Fruit fly (Drosophila melanogaster) whole organism, embryonic: Measurements from ENCODE around the gene Gr93a.
A peak's percentile ranks its signal among the peaks of the same experiment; 100 is the strongest.

Source experiments
- ATbp ChIP-seq: fragments of 200-800 bp; sonication (Bioruptor generic); optimal IDR thresholded peaks from 2 replicates; lab custom pipeline; 2017; ENCODE audit warnings: missing biosample characterization, mild to moderate bottlenecking, missing genetic modification characterization, missing genetic modification reagents
- Abd-B ChIP-seq: fragments of 200-800 bp; sonication (Bioruptor generic); optimal IDR thresholded peaks from 2 replicates; lab custom pipeline; 2018; ENCODE audit warnings: missing biosample characterization, mild to moderate bottlenecking, missing genetic modification characterization, moderate library complexity
- Aef1 ChIP-seq: fragments of 200-800 bp; sonication (Bioruptor generic); IDR thresholded peaks from 3 replicates; pipeline ENCODE4 v1.3.6; 2022; ENCODE audit warnings: missing biosample characterization, missing genetic modification characterization
- Atf-2 ChIP-seq: fragments of 200-800 bp; sonication (Bioruptor generic); optimal IDR thresholded peaks from 2 replicates; lab custom pipeline; 2016; ENCODE audit warnings: missing biosample characterization, missing genetic modification characterization
- Bgb ChIP-seq: fragments of 200-800 bp; sonication (Bioruptor generic); IDR thresholded peaks from 2 replicates; pipeline ENCODE4 v1.3.6; 2022; ENCODE audit warnings: missing biosample characterization, missing genetic modification characterization; ENCODE audit not compliant: partially characterized antibody
- CG10366 ChIP-seq: fragments of 200-800 bp; sonication (Bioruptor generic); IDR thresholded peaks from 2 replicates; pipeline ENCODE4 v1.3.6; 2022; ENCODE audit warnings: missing biosample characterization, missing genetic modification characterization
- CG10654 ChIP-seq: fragments of 200-800 bp; sonication (Bioruptor generic); optimal IDR thresholded peaks from 2 replicates; lab custom pipeline; 2016; ENCODE audit warnings: missing biosample characterization, missing genetic modification characterization
- CG12155 ChIP-seq: fragments of 200-800 bp; sonication (Bioruptor generic); optimal IDR thresholded peaks from 3 replicates; lab custom pipeline; 2016; ENCODE audit warnings: missing biosample characterization, missing genetic modification characterization
- CG13624 ChIP-seq: fragments of 200-800 bp; sonication (Bioruptor generic); optimal IDR thresholded peaks from 2 replicates; lab custom pipeline; 2016; ENCODE audit warnings: missing biosample characterization, missing genetic modification characterization
- CG1647 ChIP-seq: fragments of 200-800 bp; sonication (Bioruptor generic); optimal IDR thresholded peaks from 3 replicates; lab custom pipeline; 2016; ENCODE audit warnings: missing biosample characterization, missing genetic modification characterization
- CG18764 ChIP-seq: fragments of 200-800 bp; sonication (Bioruptor generic); optimal IDR thresholded peaks from 3 replicates; lab custom pipeline; 2016; ENCODE audit warnings: missing biosample characterization, missing genetic modification characterization
- CG2116 ChIP-seq: fragments of 200-800 bp; sonication (Bioruptor generic); optimal IDR thresholded peaks from 3 replicates; lab custom pipeline; 2018; ENCODE audit warnings: missing biosample characterization, mild to moderate bottlenecking, missing genetic modification characterization
- CG2875 ChIP-seq: fragments of 200-800 bp; sonication (Bioruptor generic); optimal IDR thresholded peaks from 2 replicates; lab custom pipeline; 2017; ENCODE audit warnings: missing biosample characterization, mild to moderate bottlenecking, missing genetic modification characterization, missing genetic modification reagents
- CG31224 ChIP-seq: fragments of 200-800 bp; sonication (Bioruptor generic); IDR thresholded peaks from 2 replicates; pipeline ENCODE4 v1.3.6; 2022; ENCODE audit warnings: missing biosample characterization, missing genetic modification characterization
- CG33213 ChIP-seq: fragments of 200-800 bp; sonication (Bioruptor generic); optimal IDR thresholded peaks from 3 replicates; lab custom pipeline; 2016; ENCODE audit warnings: missing biosample characterization, missing genetic modification characterization
- CG3847 ChIP-seq: fragments of 200-800 bp; sonication (Bioruptor generic); IDR thresholded peaks from 2 replicates; pipeline ENCODE4 v1.3.6; 2022; ENCODE audit warnings: missing biosample characterization, missing genetic modification characterization
- CG4282 ChIP-seq: fragments of 200-800 bp; sonication (Bioruptor generic); optimal IDR thresholded peaks from 2 replicates; lab custom pipeline; 2016; ENCODE audit warnings: missing biosample characterization, missing genetic modification characterization
- CG4424 ChIP-seq: fragments of 200-800 bp; sonication (Bioruptor generic); optimal IDR thresholded peaks from 3 replicates; lab custom pipeline; 2016; ENCODE audit warnings: missing biosample characterization, missing genetic modification characterization
- CG4820 ChIP-seq: fragments of 200-800 bp; sonication (Bioruptor generic); optimal IDR thresholded peaks from 3 replicates; lab custom pipeline; 2016; ENCODE audit warnings: missing biosample characterization, missing genetic modification characterization
- CG7556 ChIP-seq: fragments of 200-800 bp; sonication (Bioruptor generic); optimal IDR thresholded peaks from 2 replicates; lab custom pipeline; 2017; ENCODE audit warnings: missing biosample characterization, mild to moderate bottlenecking, missing genetic modification characterization
- Camta ChIP-seq: fragments of 200-800 bp; sonication (Bioruptor generic); optimal IDR thresholded peaks from 2 replicates; lab custom pipeline; 2016; ENCODE audit warnings: missing biosample characterization, missing genetic modification characterization
- CkIIα-i1 ChIP-seq: fragments of 200-800 bp; sonication (Bioruptor generic); IDR thresholded peaks from 2 replicates; pipeline ENCODE4 v1.3.6; 2022; ENCODE audit warnings: missing biosample characterization, missing genetic modification characterization
- E2f1 ChIP-seq: fragments of 200-800 bp; sonication (Bioruptor generic); IDR thresholded peaks from 2 replicates; pipeline ENCODE4 v1.3.6; 2022; ENCODE audit warnings: missing biosample characterization, missing genetic modification characterization
- HHEX ChIP-seq: fragments of 200-800 bp; sonication (Bioruptor generic); optimal IDR thresholded peaks from 3 replicates; lab custom pipeline; 2017; ENCODE audit warnings: missing biosample characterization, mild to moderate bottlenecking, missing genetic modification characterization, missing genetic modification reagents
- Hmx ChIP-seq: fragments of 200-800 bp; sonication (Bioruptor generic); optimal IDR thresholded peaks from 2 replicates; lab custom pipeline; 2016; ENCODE audit warnings: missing biosample characterization, missing genetic modification characterization
- Lpt ChIP-seq: fragments of >200 bp; optimal IDR thresholded peaks from 2 replicates; lab custom pipeline; 2018; ENCODE audit warnings: missing biosample characterization, missing genetic modification characterization
- Scr ChIP-seq: fragments of 200-800 bp; sonication (Bioruptor generic); IDR thresholded peaks from 2 replicates; pipeline ENCODE4 v1.3.6; 2022; ENCODE audit warnings: missing biosample characterization, missing genetic modification characterization; ENCODE audit not compliant: partially characterized antibody
- TFAM ChIP-seq: fragments of 200-800 bp; sonication (Bioruptor generic); optimal IDR thresholded peaks from 2 replicates; lab custom pipeline; 2017; ENCODE audit warnings: missing biosample characterization, missing genetic modification characterization, inconsistent platforms
- Vsx1 ChIP-seq: fragments of 200-800 bp; sonication (Bioruptor generic); optimal IDR thresholded peaks from 2 replicates; lab custom pipeline; 2017; ENCODE audit warnings: missing biosample characterization, mild to moderate bottlenecking, missing genetic modification characterization, missing genetic modification reagents
- Xbp1 ChIP-seq: fragments of 200-800 bp; sonication (Bioruptor generic); optimal IDR thresholded peaks from 3 replicates; lab custom pipeline; 2016; ENCODE audit warnings: missing biosample characterization, mild to moderate bottlenecking, missing genetic modification characterization
- Xrp1 ChIP-seq: fragments of 200-800 bp; sonication (Bioruptor generic); IDR thresholded peaks from 2 replicates; pipeline ENCODE4 v1.3.6; 2022; ENCODE audit warnings: missing biosample characterization, missing genetic modification characterization
- YL-1 ChIP-seq: fragments of 200-800 bp; sonication (Bioruptor generic); optimal IDR thresholded peaks from 3 replicates; lab custom pipeline; 2017; ENCODE audit warnings: missing biosample characterization, mild to moderate bottlenecking, missing genetic modification characterization
- bcd ChIP-seq: fragments of 200-800 bp; sonication (Bioruptor generic); optimal IDR thresholded peaks from 2 replicates; lab custom pipeline; 2017; ENCODE audit warnings: missing biosample characterization, mild to moderate bottlenecking, missing genetic modification characterization
- caup ChIP-seq: fragments of 200-800 bp; sonication (Bioruptor generic); optimal IDR thresholded peaks from 3 replicates; lab custom pipeline; 2017; ENCODE audit warnings: missing biosample characterization, mild to moderate bottlenecking, missing genetic modification characterization, moderate library complexity; ENCODE audit not compliant: severe bottlenecking
- da ChIP-seq: fragments of 200-800 bp; sonication (Bioruptor generic); optimal IDR thresholded peaks from 2 replicates; lab custom pipeline; 2016; ENCODE audit warnings: missing biosample characterization, missing genetic modification characterization
- dati ChIP-seq: fragments of 200-800 bp; sonication (Bioruptor generic); IDR thresholded peaks from 2 replicates; pipeline ENCODE4 v1.3.6; 2022; ENCODE audit warnings: missing biosample characterization, missing genetic modification characterization
- disco-r ChIP-seq: fragments of 200-800 bp; sonication (Bioruptor generic); optimal IDR thresholded peaks from 2 replicates; lab custom pipeline; 2016; ENCODE audit warnings: missing biosample characterization, missing genetic modification characterization
- dpn ChIP-seq, 2 experiments: fragments of 200-800 bp; sonication (Bioruptor generic); optimal IDR thresholded peaks; 3 replicates each; lab custom pipeline; 2016; ENCODE audit warnings: missing biosample characterization in 2 of 2, missing genetic modification characterization in 2 of 2
- fd3F ChIP-seq: fragments of 200-800 bp; sonication (Bioruptor generic); optimal IDR thresholded peaks from 2 replicates; lab custom pipeline; 2018; ENCODE audit warnings: missing biosample characterization, mild to moderate bottlenecking, missing genetic modification characterization, moderate library complexity
- ftz-f1 ChIP-seq: fragments of 200-800 bp; sonication (Bioruptor generic); optimal IDR thresholded peaks from 2 replicates; lab custom pipeline; 2016; ENCODE audit warnings: missing biosample characterization, missing genetic modification characterization
- ken ChIP-seq: fragments of 200-800 bp; sonication (Bioruptor generic); IDR thresholded peaks from 3 replicates; pipeline ENCODE4 v1.3.6; 2022; ENCODE audit warnings: missing biosample characterization, missing genetic modification characterization
- lola ChIP-seq, 3 experiments: fragments of >200 bp in 2 of 3; fragments of 200-800 bp in 1 of 3; sonication (Bioruptor generic) in 1 of 3; optimal IDR thresholded peaks; 2 replicates each; lab custom pipeline; 2017 to 2019; ENCODE audit warnings: missing biosample characterization in 3 of 3, missing genetic modification characterization in 3 of 3, mild to moderate bottlenecking in 1 of 3, moderate library complexity in 1 of 3
- mam ChIP-seq: fragments of 200-800 bp; sonication (Bioruptor generic); optimal IDR thresholded peaks from 3 replicates; lab custom pipeline; 2016; ENCODE audit warnings: missing biosample characterization, missing genetic modification characterization
- nau ChIP-seq: fragments of 200-800 bp; sonication (Bioruptor generic); optimal IDR thresholded peaks from 3 replicates; lab custom pipeline; 2017; ENCODE audit warnings: missing biosample characterization, mild to moderate bottlenecking, missing genetic modification characterization, missing genetic modification reagents
- peb ChIP-seq: fragments of 200-800 bp; sonication (Bioruptor generic); IDR thresholded peaks from 2 replicates; pipeline ENCODE4 v1.3.6; 2022; ENCODE audit warnings: missing biosample characterization, missing genetic modification characterization
- pfk ChIP-seq: fragments of 200-800 bp; sonication (Bioruptor generic); optimal IDR thresholded peaks from 2 replicates; lab custom pipeline; 2018; ENCODE audit warnings: missing biosample characterization, mild to moderate bottlenecking, missing genetic modification characterization, moderate library complexity
- toy ChIP-seq: fragments of 200-800 bp; sonication (Bioruptor generic); IDR thresholded peaks from 2 replicates; pipeline ENCODE4 v1.3.6; 2022; ENCODE audit warnings: missing biosample characterization, missing genetic modification characterization
- ttk ChIP-seq: fragments of 200-800 bp; sonication (Bioruptor generic); IDR thresholded peaks from 2 replicates; pipeline ENCODE4 v2.1.2; 2022; ENCODE audit warnings: missing biosample characterization, missing genetic modification characterization
- wdn ChIP-seq: fragments of 200-800 bp; sonication (Bioruptor generic); IDR thresholded peaks from 2 replicates; pipeline ENCODE4 v1.3.6; 2022; ENCODE audit warnings: missing biosample characterization, missing genetic modification characterization

Gr93a gene

dm6 chr3R:21870158-21870971, 38.1 kb downstream of the Gr93a start, which contains the start of gene CG31431 (continued):
- TF ChIP-seq CG10366 (GFP tag; lab: Robert Waterston, UW) (peak; percentile 97), CG3847 (GFP tag; lab: Robert Waterston, UW) (peak; percentile 98), CG7556 (GFP tag; lab: Kevin White, UChicago) (peak; percentile 97), fd3F (GFP tag; lab: Kevin White, UChicago) (peak; percentile 96), CG31224 (GFP tag; lab: Robert Waterston, UW) (peak; percentile 95), CG2875 (GFP tag; lab: Kevin White, UChicago) (peak; percentile 92), CG4424 (GFP tag; lab: Kevin White, UChicago) (peak; percentile 96), disco-r (GFP tag; lab: Kevin White, UChicago) (peak; percentile 94), peb (GFP tag; lab: Robert Waterston, UW) (peak; percentile 90), CG1647 (GFP tag; lab: Kevin White, UChicago) (peak; percentile 95), CG2116 (peak; percentile 75), Vsx1 (peak; percentile 91), CG13624 (peak; percentile 98), da (GFP tag; lab: Kevin White, UChicago) (peak; percentile 93), Lpt (no peak), CG4820 (peak; percentile 98), E2f1 (GFP tag; lab: Robert Waterston, UW) (peak; percentile 97), Hmx (GFP tag; lab: Kevin White, UChicago) (peak; percentile 92), Aef1 (GFP tag; lab: Robert Waterston, UW) (peak; percentile 97), Xrp1 (peak; percentile 97), bcd (peak; percentile 97), wdn (GFP tag; lab: Robert Waterston, UW) (peak; percentile 97), nau (GFP tag; lab: Kevin White, UChicago) (peak; percentile 93), CG12155 (GFP tag; lab: Kevin White, UChicago) (peak; percentile 96), mam (GFP tag; lab: Kevin White, UChicago) (peak; percentile 98), TFAM (GFP tag; lab: Kevin White, UChicago) (peak; percentile 78), dati (GFP tag; lab: Robert Waterston, UW) (peak; percentile 93), dpn (GFP tag; optimal IDR thresholded peaks at IDR 0.05; lab: Kevin White, UChicago) (peak; percentile 97), CG33213 (GFP tag; lab: Kevin White, UChicago) (peak; percentile 97), toy (GFP tag; lab: Robert Waterston, UW) (peak; percentile 96), Abd-B (GFP tag; lab: Kevin White, UChicago) (peak; percentile 93), CkIIα-i1 (GFP tag; lab: Robert Waterston, UW) (peak; percentile 84), ATbp (peak; percentile 94), HHEX (peak; percentile 98), YL-1 (GFP tag; lab: Kevin White, UChicago) (peak; percentile 83), lola (GFP tag; optimal IDR thresholded peaks at IDR 0.05; lab: Kevin White, UChicago) (peak in 1 of 3 experiments; percentile 91), ftz-f1 (GFP tag; lab: Kevin White, UChicago) (peak; percentile 83), CG10654 (GFP tag; lab: Kevin White, UChicago) (peak; percentile 97), CG18764 (GFP tag; lab: Kevin White, UChicago) (peak; percentile 94), Camta (GFP tag; lab: Kevin White, UChicago) (peak; percentile 96), Xbp1 (GFP tag; lab: Kevin White, UChicago) (peak; percentile 97), ttk (GFP tag; lab: Robert Waterston, UW) (peak; percentile 96), Bgb (GFP tag; lab: Robert Waterston, UW) (no peak), pfk (GFP tag; lab: Kevin White, UChicago) (peak; percentile 45), Atf-2 (peak; percentile 96), ken (peak; percentile 95), Scr (GFP tag; lab: Robert Waterston, UW) (no peak), caup (GFP tag; lab: Kevin White, UChicago) (peak; percentile 98), CG4282 (GFP tag; lab: Kevin White, UChicago) (peak; percentile 92)
